Fruit fly (Drosophila melanogaster) whole organism, adult: ENCODE measurements around the gene psd.

ENCODE experiments used
- CG11617 ChIP-seq: fragments of 200-800 bp; sonication (Bioruptor generic); optimal IDR thresholded peaks from 2 replicates; lab custom pipeline; 2017; ENCODE audit warnings: mild to moderate bottlenecking, missing biosample characterization, missing genetic modification reagents, missing genetic modification characterization
- CG12768 ChIP-seq: fragments of 200-800 bp; sonication (Bioruptor generic); optimal IDR thresholded peaks from 2 replicates; lab custom pipeline; 2017; ENCODE audit warnings: missing biosample characterization, missing genetic modification characterization, mild to moderate bottlenecking, moderate library complexity, missing genetic modification reagents
- CG14711 ChIP-seq: fragments of 200-800 bp; sonication (Bioruptor generic); optimal IDR thresholded peaks from 2 replicates; lab custom pipeline; 2018; ENCODE audit warnings: missing biosample characterization, mild to moderate bottlenecking, missing genetic modification characterization, moderate library complexity
- CG1620 ChIP-seq: fragments of 200-800 bp; sonication (Bioruptor generic); optimal IDR thresholded peaks from 2 replicates; lab custom pipeline; 2016; ENCODE audit warnings: missing biosample characterization, missing genetic modification characterization
- CG33017 ChIP-seq: fragments of 200-800 bp; sonication (Bioruptor generic); optimal IDR thresholded peaks from 2 replicates; lab custom pipeline; 2018; ENCODE audit warnings: missing biosample characterization, mild to moderate bottlenecking, missing genetic modification characterization, moderate library complexity
- CG5204 ChIP-seq: fragments of 200-800 bp; sonication (Bioruptor generic); optimal IDR thresholded peaks from 2 replicates; lab custom pipeline; 2016; ENCODE audit warnings: missing biosample characterization, missing genetic modification characterization
- CG7045 ChIP-seq: fragments of 200-800 bp; sonication (Bioruptor generic); optimal IDR thresholded peaks from 2 replicates; lab custom pipeline; 2017; ENCODE audit warnings: missing biosample characterization, mild to moderate bottlenecking, missing genetic modification characterization
- CG7101 ChIP-seq: fragments of 200-800 bp; sonication (Bioruptor generic); optimal IDR thresholded peaks from 2 replicates; lab custom pipeline; 2018; ENCODE audit warnings: missing biosample characterization, mild to moderate bottlenecking, missing genetic modification characterization, moderate library complexity
- Clk ChIP-seq: fragments of 200-800 bp; sonication (Bioruptor generic); optimal IDR thresholded peaks from 2 replicates; lab custom pipeline; 2017; ENCODE audit warnings: missing biosample characterization, missing genetic modification characterization
- Crg-1 ChIP-seq: fragments of 200-800 bp; sonication (Bioruptor generic); optimal IDR thresholded peaks from 2 replicates; lab custom pipeline; 2016; ENCODE audit warnings: missing biosample characterization, missing genetic modification characterization
- Hr96 ChIP-seq: fragments of 200-800 bp; sonication (Bioruptor generic); optimal IDR thresholded peaks from 2 replicates; lab custom pipeline; 2016; ENCODE audit warnings: missing biosample characterization, missing genetic modification characterization
- Mnt ChIP-seq: fragments of 200-800 bp; sonication (Bioruptor generic); optimal IDR thresholded peaks from 2 replicates; lab custom pipeline; 2016; ENCODE audit warnings: missing biosample characterization, mild to moderate bottlenecking, missing genetic modification characterization
- bab1 ChIP-seq: fragments of 200-800 bp; sonication (Bioruptor generic); optimal IDR thresholded peaks from 3 replicates; lab custom pipeline; 2019; ENCODE audit warnings: missing biosample characterization, mild to moderate bottlenecking, missing genetic modification characterization, moderate library complexity
- cic ChIP-seq: fragments of 200-800 bp; sonication (Bioruptor generic); optimal IDR thresholded peaks from 2 replicates; lab custom pipeline; 2017; ENCODE audit warnings: missing biosample characterization, mild to moderate bottlenecking, missing genetic modification characterization, moderate library complexity
- cnc ChIP-seq, 2 experiments: fragments of >200 bp; optimal IDR thresholded peaks; 2 replicates each; lab custom pipeline; 2017
- kay ChIP-seq: fragments of 200-800 bp; sonication (Bioruptor generic); peaks from one replicate; lab custom pipeline; 2016; ENCODE audit warnings: missing biosample characterization, missing genetic modification characterization, borderline replicate concordance
- ovo ChIP-seq: fragments of 200-800 bp; sonication (Bioruptor generic); optimal IDR thresholded peaks from 2 replicates; lab custom pipeline; 2016; ENCODE audit warnings: missing biosample characterization, missing genetic modification characterization
- pad ChIP-seq: fragments of 200-800 bp; sonication (Bioruptor generic); optimal IDR thresholded peaks from 3 replicates; lab custom pipeline; 2017; ENCODE audit warnings: missing biosample characterization, missing genetic modification characterization, mild to moderate bottlenecking, moderate library complexity, missing genetic modification reagents
- tj ChIP-seq: fragments of 200-800 bp; sonication (Bioruptor generic); optimal IDR thresholded peaks from 3 replicates; lab custom pipeline; 2017; ENCODE audit warnings: missing biosample characterization, mild to moderate bottlenecking, missing genetic modification characterization, moderate library complexity
- toe ChIP-seq: fragments of 200-800 bp; sonication (Bioruptor generic); optimal IDR thresholded peaks from 2 replicates; lab custom pipeline; 2016; ENCODE audit warnings: missing biosample characterization, missing genetic modification characterization

The psd gene

dm6 chr2L:5997609-5998229 is 33.0 kb upstream of the psd start:
- TF ChIP-seq cnc (optimal IDR thresholded peaks at IDR 0.05; lab: Kevin White, UChicago) (no peak), toe (GFP tag; lab: Kevin White, UChicago) (no peak), Crg-1 (GFP tag; lab: Kevin White, UChicago) (no peak), CG12768 (GFP tag; lab: Kevin White, UChicago) (no peak), CG11617 (GFP tag; lab: Kevin White, UChicago) (no peak), bab1 (GFP tag; lab: Kevin White, UChicago) (no peak), CG5204 (no peak), Mnt (GFP tag; lab: Kevin White, UChicago) (no peak), Hr96 (GFP tag; lab: Kevin White, UChicago) (no peak), tj (no peak), CG7045 (GFP tag; lab: Kevin White, UChicago) (no peak), CG33017 (tag; lab: Kevin White, UChicago) (no peak), pad (GFP tag; lab: Kevin White, UChicago) (no peak), ovo (GFP tag; lab: Kevin White, UChicago) (no peak), Clk (GFP tag; lab: Kevin White, UChicago) (no peak), kay (GFP tag; lab: Kevin White, UChicago) (no peak), CG7101 (tag; lab: Kevin White, UChicago) (no peak), cic (GFP tag; lab: Kevin White, UChicago) (no peak), CG14711 (tag; lab: Kevin White, UChicago) (no peak)

dm6 chr2L:5990447-5990846 is 25.7 kb upstream of the psd start:
- no peak for TF ChIP-seq kay (GFP tag; lab: Kevin White, UChicago)
- peak; percentile 35 for TF ChIP-seq cic (GFP tag; lab: Kevin White, UChicago)
- no peak for TF ChIP-seq CG11617 (GFP tag; lab: Kevin White, UChicago)

dm6 chr2L:5988115-5989092 is 23.7 kb upstream of the psd start:
- TF ChIP-seq Clk (GFP tag; lab: Kevin White, UChicago) (no peak), tj (no peak), Mnt (GFP tag; lab: Kevin White, UChicago) (no peak), CG7045 (GFP tag; lab: Kevin White, UChicago) (no peak), CG7101 (tag; lab: Kevin White, UChicago) (no peak), ovo (GFP tag; lab: Kevin White, UChicago) (no peak), pad (GFP tag; lab: Kevin White, UChicago) (no peak), CG11617 (GFP tag; lab: Kevin White, UChicago) (no peak), cic (GFP tag; lab: Kevin White, UChicago) (no peak), bab1 (GFP tag; lab: Kevin White, UChicago) (no peak), kay (GFP tag; lab: Kevin White, UChicago) (no peak), cnc (optimal IDR thresholded peaks at IDR 0.05; lab: Kevin White, UChicago) (no peak), CG1620 (no peak), toe (GFP tag; lab: Kevin White, UChicago) (no peak), CG14711 (tag; lab: Kevin White, UChicago) (no peak), CG5204 (no peak), CG33017 (tag; lab: Kevin White, UChicago) (no peak)

- peak; percentile 25 for TF ChIP-seq bab1 (GFP tag; lab: Kevin White, UChicago)
- TF ChIP-seq cic (GFP tag; lab: Kevin White, UChicago) = peak; percentile 86
- peak; percentile 18 for TF ChIP-seq CG12768 (GFP tag; lab: Kevin White, UChicago)
- no peak for TF ChIP-seq CG5204
- no peak for TF ChIP-seq CG1620
- TF ChIP-seq tj = no peak
- TF ChIP-seq cnc (optimal IDR thresholded peaks at IDR 0.05; lab: Kevin White, UChicago) = no peak
Measured at dm6 chr2L:5986940-5987339, 22.2 kb upstream of the psd start.

- TF ChIP-seq tj (peak; percentile 20), CG7101 (tag; lab: Kevin White, UChicago) (peak; percentile 50), CG5204 (no peak), Clk (GFP tag; lab: Kevin White, UChicago) (peak; percentile 35), CG12768 (GFP tag; lab: Kevin White, UChicago) (peak; percentile 3), ovo (GFP tag; lab: Kevin White, UChicago) (no peak), cic (GFP tag; lab: Kevin White, UChicago) (peak; percentile 17), CG33017 (tag; lab: Kevin White, UChicago) (no peak), toe (GFP tag; lab: Kevin White, UChicago) (no peak), pad (GFP tag; lab: Kevin White, UChicago) (no peak), CG11617 (GFP tag; lab: Kevin White, UChicago) (peak; percentile 26), cnc (optimal IDR thresholded peaks at IDR 0.05; lab: Kevin White, UChicago) (no peak), CG1620 (peak; percentile 57), Hr96 (GFP tag; lab: Kevin White, UChicago) (peak; percentile 36), CG14711 (tag; lab: Kevin White, UChicago) (peak; percentile 24), CG7045 (GFP tag; lab: Kevin White, UChicago) (no peak), Mnt (GFP tag; lab: Kevin White, UChicago) (peak; percentile 45), kay (GFP tag; lab: Kevin White, UChicago) (no peak), bab1 (GFP tag; lab: Kevin White, UChicago) (peak; percentile 61), Crg-1 (GFP tag; lab: Kevin White, UChicago) (no peak)
Measured at dm6 chr2L:5986094-5986493, 21.3 kb upstream of the psd start, which contains the start of gene ifc. Gene ifc, plus strand, starts transcription at chr2L:5986348.
